Fruit fly (Drosophila melanogaster) whole organism, embryonic: ENCODE measurements around the gene Rtca.

Experiments used
- CG10267 ChIP-seq: fragments of 200-800 bp; sonication (Bioruptor generic); optimal IDR thresholded peaks from 2 replicates; lab custom pipeline; 2018; ENCODE audit warnings: missing biosample characterization, mild to moderate bottlenecking, missing genetic modification characterization, moderate library complexity
- CG10321 ChIP-seq: fragments of 200-800 bp; sonication (Bioruptor generic); IDR thresholded peaks from 2 replicates; pipeline ENCODE4 v1.3.6; 2022; ENCODE audit warnings: missing biosample characterization, missing genetic modification characterization
- CG12236 ChIP-seq: fragments of 200-800 bp; sonication (Bioruptor generic); optimal IDR thresholded peaks from 2 replicates; lab custom pipeline; 2016; ENCODE audit warnings: missing biosample characterization, missing genetic modification characterization
- CG12744 ChIP-seq: fragments of 200-800 bp; sonication (Bioruptor generic); optimal IDR thresholded peaks from 2 replicates; lab custom pipeline; 2016; ENCODE audit warnings: missing biosample characterization, missing genetic modification characterization
- CG13296 ChIP-seq: fragments of 200-800 bp; sonication (Bioruptor generic); optimal IDR thresholded peaks from 3 replicates; lab custom pipeline; 2018; ENCODE audit warnings: missing biosample characterization, mild to moderate bottlenecking, missing genetic modification characterization
- CG14710 ChIP-seq: fragments of 200-800 bp; sonication (Bioruptor generic); optimal IDR thresholded peaks from 3 replicates; lab custom pipeline; 2019; ENCODE audit warnings: missing biosample characterization, mild to moderate bottlenecking, missing genetic modification characterization, moderate library complexity
- CG15073 ChIP-seq: fragments of 200-800 bp; sonication (Bioruptor generic); optimal IDR thresholded peaks from 2 replicates; lab custom pipeline; 2016; ENCODE audit warnings: missing biosample characterization, missing genetic modification characterization
- CG17328 ChIP-seq: fragments of 200-800 bp; sonication (Bioruptor generic); IDR thresholded peaks from 2 replicates; pipeline ENCODE4 v1.3.6; 2022; ENCODE audit warnings: missing biosample characterization, missing genetic modification characterization
- CG18262 ChIP-seq: fragments of 200-800 bp; optimal IDR thresholded peaks from 3 replicates; lab custom pipeline; 2019; ENCODE audit warnings: missing biosample characterization, mild to moderate bottlenecking, missing genetic modification characterization, moderate library complexity
- CG18599 ChIP-seq: fragments of 200-800 bp; sonication (Bioruptor generic); optimal IDR thresholded peaks from 3 replicates; lab custom pipeline; 2017; ENCODE audit warnings: missing biosample characterization, missing genetic modification characterization, mild to moderate bottlenecking, moderate library complexity, missing genetic modification reagents
- CG18619 ChIP-seq: fragments of 200-800 bp; sonication (Bioruptor generic); optimal IDR thresholded peaks from 3 replicates; lab custom pipeline; 2017; ENCODE audit warnings: missing biosample characterization, mild to moderate bottlenecking, missing genetic modification characterization
- CG31224 ChIP-seq: fragments of 200-800 bp; sonication (Bioruptor generic); IDR thresholded peaks from 2 replicates; pipeline ENCODE4 v1.3.6; 2022; ENCODE audit warnings: missing biosample characterization, missing genetic modification characterization
- CG34422 ChIP-seq: fragments of 200-800 bp; sonication (Bioruptor generic); IDR thresholded peaks from 3 replicates; pipeline ENCODE4 v1.3.6; 2022; ENCODE audit warnings: missing biosample characterization, missing genetic modification characterization
- CG3847 ChIP-seq: fragments of 200-800 bp; sonication (Bioruptor generic); IDR thresholded peaks from 2 replicates; pipeline ENCODE4 v1.3.6; 2022; ENCODE audit warnings: missing biosample characterization, missing genetic modification characterization
- CG6683 ChIP-seq: fragments of 200-800 bp; sonication (Bioruptor generic); optimal IDR thresholded peaks from 2 replicates; lab custom pipeline; 2017; ENCODE audit warnings: missing biosample characterization, mild to moderate bottlenecking, missing genetic modification characterization, missing genetic modification reagents
- CG8290 ChIP-seq, 3 experiments: fragments of 200-800 bp; sonication (Bioruptor generic); optimal IDR thresholded peaks; 2 replicates each; lab custom pipeline; 2016 to 2019; ENCODE audit warnings: missing biosample characterization in 3 of 3, missing genetic modification characterization in 3 of 3, mild to moderate bottlenecking in 2 of 3, moderate library complexity in 1 of 3
- CG8388 ChIP-seq: fragments of 200-800 bp; sonication (Bioruptor generic); optimal IDR thresholded peaks from 2 replicates; lab custom pipeline; 2019; ENCODE audit warnings: missing biosample characterization, mild to moderate bottlenecking, missing genetic modification characterization, moderate library complexity
- CG9932 ChIP-seq: fragments of 200-800 bp; sonication (Bioruptor generic); IDR thresholded peaks from 2 replicates; pipeline ENCODE4 v1.3.6; 2022; ENCODE audit warnings: missing biosample characterization, missing genetic modification characterization
- CkIIα-i1 ChIP-seq: fragments of 200-800 bp; sonication (Bioruptor generic); IDR thresholded peaks from 2 replicates; pipeline ENCODE4 v1.3.6; 2022; ENCODE audit warnings: missing biosample characterization, missing genetic modification characterization
- Deaf1 ChIP-seq: fragments of 200-800 bp; optimal IDR thresholded peaks from 3 replicates; lab custom pipeline; 2019; ENCODE audit warnings: missing biosample characterization, mild to moderate bottlenecking, missing genetic modification characterization, moderate library complexity
- E2f1 ChIP-seq: fragments of 200-800 bp; sonication (Bioruptor generic); IDR thresholded peaks from 2 replicates; pipeline ENCODE4 v1.3.6; 2022; ENCODE audit warnings: missing biosample characterization, missing genetic modification characterization
- ERR ChIP-seq: fragments of 200-800 bp; sonication (Bioruptor generic); optimal IDR thresholded peaks from 2 replicates; lab custom pipeline; 2016; ENCODE audit warnings: missing biosample characterization, missing genetic modification characterization
- Eip74EF ChIP-seq, 2 experiments: fragments of 200-800 bp in 1 of 2; fragments of >200 bp in 1 of 2; sonication (Bioruptor generic) in 1 of 2; optimal IDR thresholded peaks; 2 replicates each; lab custom pipeline; 2017 to 2019; ENCODE audit warnings: missing biosample characterization in 2 of 2, missing genetic modification characterization in 2 of 2, mild to moderate bottlenecking in 1 of 2, moderate library complexity in 1 of 2
- HmgZ ChIP-seq: fragments of 200-800 bp; sonication (Bioruptor generic); optimal IDR thresholded peaks from 2 replicates; lab custom pipeline; 2018; ENCODE audit warnings: missing biosample characterization, mild to moderate bottlenecking, missing genetic modification characterization
- Mrtf ChIP-seq: fragments of 200-800 bp; sonication (Bioruptor generic); IDR thresholded peaks from 3 replicates; pipeline ENCODE4 v1.3.6; 2022; ENCODE audit warnings: missing biosample characterization, missing genetic modification characterization
- Sry-β ChIP-seq: fragments of 200-800 bp; sonication (Bioruptor generic); optimal IDR thresholded peaks from 2 replicates; lab custom pipeline; 2018; ENCODE audit warnings: missing biosample characterization, mild to moderate bottlenecking, missing genetic modification characterization, moderate library complexity
- Taf1 ChIP-seq: fragments of 200-800 bp; sonication (Bioruptor generic); IDR thresholded peaks from 2 replicates; pipeline ENCODE4 v1.3.6; 2022; ENCODE audit warnings: missing biosample characterization, missing genetic modification characterization
- Usf ChIP-seq: fragments of 200-800 bp; sonication (Bioruptor generic); optimal IDR thresholded peaks from 2 replicates; lab custom pipeline; 2017; ENCODE audit warnings: missing genotype, missing biosample characterization, missing genetic modification characterization
- amos ChIP-seq: fragments of 200-800 bp; sonication (Bioruptor generic); IDR thresholded peaks from 2 replicates; pipeline ENCODE4 v1.3.6; 2022; ENCODE audit warnings: missing biosample characterization, missing genetic modification characterization; ENCODE audit not compliant: partially characterized antibody
- ara ChIP-seq: fragments of 200-800 bp; sonication (Bioruptor generic); IDR thresholded peaks from 2 replicates; pipeline ENCODE4 v1.3.6; 2022; ENCODE audit warnings: missing biosample characterization, missing genetic modification characterization
- az2 ChIP-seq: fragments of 200-800 bp; sonication (Bioruptor generic); optimal IDR thresholded peaks from 3 replicates; lab custom pipeline; 2016; ENCODE audit warnings: missing biosample characterization, missing genetic modification characterization
- cg ChIP-seq: fragments of 200-800 bp; sonication (Bioruptor generic); optimal IDR thresholded peaks from 3 replicates; lab custom pipeline; 2019; ENCODE audit warnings: missing biosample characterization, mild to moderate bottlenecking, missing genetic modification characterization, moderate library complexity
- disco-r ChIP-seq: fragments of 200-800 bp; sonication (Bioruptor generic); optimal IDR thresholded peaks from 2 replicates; lab custom pipeline; 2016; ENCODE audit warnings: missing biosample characterization, missing genetic modification characterization
- eve ChIP-seq, 2 experiments: fragments of >200 bp; optimal IDR thresholded peaks; 2 replicates each; lab custom pipeline; 2017; ENCODE audit warnings: missing biosample characterization in 2 of 2, missing genetic modification characterization in 2 of 2
- ewg ChIP-seq: fragments of 200-800 bp; sonication (Bioruptor generic); optimal IDR thresholded peaks from 3 replicates; lab custom pipeline; 2017; ENCODE audit warnings: mild to moderate bottlenecking, missing biosample characterization, missing genetic modification reagents, missing genetic modification characterization
- gce ChIP-seq: fragments of 200-800 bp; sonication (Bioruptor generic); IDR thresholded peaks from 3 replicates; pipeline ENCODE4 v1.3.6; 2022; ENCODE audit warnings: missing biosample characterization, missing genetic modification characterization
- grn ChIP-seq: fragments of 200-800 bp; sonication (Bioruptor generic); optimal IDR thresholded peaks from 3 replicates; lab custom pipeline; 2017; ENCODE audit warnings: missing biosample characterization, missing genetic modification characterization
- ham ChIP-seq: fragments of 200-800 bp; sonication (Bioruptor generic); IDR thresholded peaks from 2 replicates; pipeline ENCODE4 v1.3.6; 2022; ENCODE audit warnings: missing biosample characterization, missing genetic modification characterization
- ken ChIP-seq: fragments of 200-800 bp; sonication (Bioruptor generic); IDR thresholded peaks from 3 replicates; pipeline ENCODE4 v1.3.6; 2022; ENCODE audit warnings: missing biosample characterization, missing genetic modification characterization
- klu ChIP-seq: fragments of 200-800 bp; sonication (Bioruptor generic); IDR thresholded peaks from 2 replicates; pipeline ENCODE4 v1.3.6; 2022; ENCODE audit warnings: missing biosample characterization, missing genetic modification characterization
- nau ChIP-seq: fragments of 200-800 bp; sonication (Bioruptor generic); optimal IDR thresholded peaks from 3 replicates; lab custom pipeline; 2017; ENCODE audit warnings: missing biosample characterization, mild to moderate bottlenecking, missing genetic modification characterization, missing genetic modification reagents
- oc ChIP-seq: fragments of 200-800 bp; sonication (Bioruptor generic); optimal IDR thresholded peaks from 2 replicates; lab custom pipeline; 2018; ENCODE audit warnings: missing biosample characterization, mild to moderate bottlenecking, missing genetic modification characterization, moderate library complexity
- odd ChIP-seq: fragments of 200-800 bp; sonication (Bioruptor generic); optimal IDR thresholded peaks from 2 replicates; lab custom pipeline; 2017; ENCODE audit warnings: missing biosample characterization, mild to moderate bottlenecking, missing genetic modification characterization
- p53 ChIP-seq: fragments of 200-800 bp; sonication (Bioruptor generic); optimal IDR thresholded peaks from 2 replicates; lab custom pipeline; 2016; ENCODE audit warnings: missing biosample characterization, missing genetic modification characterization
- pan ChIP-seq, 4 experiments: fragments of >200 bp in 3 of 4; fragments of 200-800 bp in 1 of 4; sonication (Bioruptor generic) in 1 of 4; optimal IDR thresholded peaks in 3 of 4; IDR thresholded peaks in 1 of 4; 2 replicates each; pipeline versions ENCODE4 v1.3.6 to Lab custom; 2017 to 2022; ENCODE audit warnings: missing biosample characterization in 2 of 4, missing genetic modification characterization in 2 of 4, mixed read lengths in 1 of 4
- prd ChIP-seq, 3 experiments: fragments of >200 bp in 2 of 3; fragments of 200-800 bp in 1 of 3; sonication (Bioruptor generic) in 1 of 3; optimal IDR thresholded peaks in 2 of 3; IDR thresholded peaks in 1 of 3; 2 replicates in 2 of 3; 3 replicates in 1 of 3; pipeline versions ENCODE4 v1.3.6 to Lab custom; 2017 to 2022; ENCODE audit warnings: missing biosample characterization in 1 of 3, missing genetic modification characterization in 1 of 3
- ro ChIP-seq: fragments of 200-800 bp; sonication (Bioruptor generic); IDR thresholded peaks from 2 replicates; pipeline ENCODE4 v1.3.6; 2022; ENCODE audit warnings: missing biosample characterization, missing genetic modification characterization
- twi ChIP-seq: fragments of 200-800 bp; optimal IDR thresholded peaks from 2 replicates; lab custom pipeline; 2019; ENCODE audit warnings: missing biosample characterization, mild to moderate bottlenecking, missing genetic modification characterization, moderate library complexity

Gene Rtca

DNA sequence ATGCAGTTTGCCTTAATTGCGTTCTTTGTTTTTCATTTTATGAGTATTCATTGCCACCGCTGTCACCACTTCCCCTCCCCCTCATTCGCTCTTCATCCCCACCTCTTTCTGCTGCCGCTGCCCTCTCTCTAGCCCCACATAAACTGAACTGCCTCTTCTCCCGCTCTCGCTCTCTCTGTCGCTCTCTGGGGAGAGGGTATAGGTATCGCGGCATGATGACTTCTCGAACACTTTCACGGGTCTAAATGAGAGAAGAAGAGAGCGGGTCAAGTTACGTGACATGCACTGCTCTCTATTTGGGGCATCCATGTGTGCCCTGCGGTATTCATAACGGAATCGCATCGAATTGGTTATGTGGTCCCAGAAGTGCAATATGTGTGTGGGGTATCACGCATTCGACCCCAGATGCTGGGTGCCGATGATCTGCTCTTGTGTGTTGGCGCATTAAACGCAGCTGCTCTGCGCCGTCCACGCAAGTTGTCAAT, 11.5 kb downstream of the Rtca start (continued):
- TF ChIP-seq ERR (peak; percentile 63), az2 (peak; percentile 82), twi (tag; lab: Kevin White, UChicago) (peak; percentile 63), E2f1 (GFP tag; lab: Robert Waterston, UW) (peak; percentile 89), CG8290 (GFP tag; optimal IDR thresholded peaks at IDR 0.05; lab: Kevin White, UChicago) (no peak), CG8290 (tag; optimal IDR thresholded peaks at IDR 0.05; lab: Kevin White, UChicago) (peak; percentile 11 to 96), CG10267 (tag; lab: Kevin White, UChicago) (peak; percentile 64), gce (GFP tag; lab: Robert Waterston, UW) (peak; percentile 70; the same call in 2 of the 3 replicates), ken (GFP tag; lab: Robert Waterston, UW) (peak; percentile 89), ewg (GFP tag; lab: Kevin White, UChicago) (peak; percentile 59), Mrtf (GFP tag; lab: Robert Waterston, UW) (peak; percentile 80; the same call in 2 of the 3 replicates), prd (optimal IDR thresholded peaks at IDR 0.05; lab: Kevin White, UChicago) (no peak), prd (GFP tag; IDR thresholded peaks at IDR 0.05; lab: Robert Waterston, UW) (peak; percentile 91), Usf (GFP tag; lab: Kevin White, UChicago) (peak; percentile 48), nau (GFP tag; lab: Kevin White, UChicago) (peak; percentile 93), Deaf1 (peak; percentile 44), odd (GFP tag; lab: Kevin White, UChicago) (peak; percentile 63), ara (GFP tag; lab: Robert Waterston, UW) (peak; percentile 84), CG17328 (GFP tag; lab: Robert Waterston, UW) (peak; percentile 87), ro (peak; percentile 44; the same call in 1 of the 2 replicates), CG3847 (peak; percentile 74), p53 (peak; percentile 22), CG18262 (peak; percentile 83), CG12236 (GFP tag; lab: Kevin White, UChicago) (peak; percentile 58), Sry-β (GFP tag; lab: Kevin White, UChicago) (peak; percentile 14), Taf1 (GFP tag; lab: Robert Waterston, UW) (no peak), CG6683 (GFP tag; lab: Kevin White, UChicago) (peak; percentile 66), CG34422 (GFP tag; lab: Robert Waterston, UW) (peak; percentile 89), CG12744 (peak; percentile 71), CG8388 (GFP tag; lab: Kevin White, UChicago) (peak; percentile 75), CG13296 (GFP tag; lab: Kevin White, UChicago) (peak; percentile 55), amos (no peak), CG31224 (peak; percentile 63; the same call in 1 of the 2 replicates), CG18619 (GFP tag; lab: Kevin White, UChicago) (peak; percentile 76), oc (tag; lab: Kevin White, UChicago) (peak; percentile 84), CG15073 (GFP tag; lab: Kevin White, UChicago) (peak; percentile 37), grn (GFP tag; lab: Kevin White, UChicago) (no peak), CG9932 (GFP tag; lab: Robert Waterston, UW) (peak; percentile 56), CkIIα-i1 (GFP tag; lab: Robert Waterston, UW) (no peak), cg (no peak), Eip74EF (GFP tag; optimal IDR thresholded peaks at IDR 0.05; lab: Kevin White, UChicago) (peak in 1 of 2 experiments; percentile 81), CG18599 (GFP tag; lab: Kevin White, UChicago) (peak; percentile 80), disco-r (GFP tag; lab: Kevin White, UChicago) (peak; percentile 67), HmgZ (tag; lab: Kevin White, UChicago) (peak; percentile 75), CG10321 (GFP tag; lab: Robert Waterston, UW) (peak; percentile 34; the same call in 1 of the 2 replicates), CG14710 (tag; lab: Kevin White, UChicago) (peak; percentile 67), ham (GFP tag; lab: Robert Waterston, UW) (peak; percentile 46; the same call in 1 of the 2 replicates), pan (optimal IDR thresholded peaks at IDR 0.05; lab: Kevin White, UChicago) (peak in 1 of 2 experiments; percentile 63), pan (GFP tag; optimal IDR thresholded peaks at IDR 0.05 in 1 of 2, IDR thresholded peaks at IDR 0.05 in 1 of 2) (peak; percentile 53 to 90), klu (peak; percentile 63), eve (GFP tag; optimal IDR thresholded peaks at IDR 0.05; lab: Kevin White, UChicago) (no peak)
